Worm (Caenorhabditis elegans) whole organism, dauer: ENCODE measurements around the gene Y54G2A.52.

ENCODE experiments used
- unc-62 ChIP-seq: sonication (generic microtip); optimal IDR thresholded peaks from 2 replicates; lab custom pipeline; 2017; ENCODE audit warnings: missing biosample characterization, missing genetic modification reagents, missing genetic modification characterization

Gene Y54G2A.52

ce11 chrIV:2798339-2798738 is at the start of gene Y54G2A.52:
Gene Y54G2A.52, minus strand, starts transcription at chrIV:2798686.
- TF ChIP-seq unc-62: no peak

- TF ChIP-seq unc-62: no peak
Observed at ce11 chrIV:2846264-2846663, 47.8 kb upstream of the Y54G2A.52 start, which contains the start of gene Y54G2A.40. Gene Y54G2A.40, plus strand, starts transcription at chrIV:2846476.

- TF ChIP-seq unc-62: no peak
Observed at ce11 chrIV:2843882-2844281, 45.4 kb upstream of the Y54G2A.52 start, which contains the start of gene Y54G2A.15. Gene Y54G2A.15, minus strand, starts transcription at chrIV:2843982.

ce11 chrIV:2842162-2842561 is 43.7 kb upstream of the Y54G2A.52 start, which contains the start of gene clec-84:
Gene clec-84, plus strand, starts transcription at chrIV:2842462.
- no peak for TF ChIP-seq unc-62

ce11 chrIV:2841260-2841659 is 42.8 kb upstream of the Y54G2A.52 start, which contains the start of gene clec-83:
Gene clec-83, minus strand, starts transcription at chrIV:2841472.
- TF ChIP-seq unc-62: no peak

- TF ChIP-seq unc-62: no peak
Observed at ce11 chrIV:2838308-2838707, 39.8 kb upstream of the Y54G2A.52 start, which contains the start of gene Y54G2A.7. Gene Y54G2A.7, plus strand, starts transcription at chrIV:2838608.

ce11 chrIV:2835364-2835763 is 36.9 kb upstream of the Y54G2A.52 start, which contains the start of gene clec-82:
Gene clec-82, plus strand, starts transcription at chrIV:2835664.
- TF ChIP-seq unc-62: no peak

- no peak for TF ChIP-seq unc-62
Observed at ce11 chrIV:2834516-2834915, 36.0 kb upstream of the Y54G2A.52 start, which contains the start of gene pudl-2. Gene pudl-2, plus strand, starts transcription at chrIV:2834816.

ce11 chrIV:2832587-2832986 is 34.1 kb upstream of the Y54G2A.52 start, which contains the start of the genes Y54G2A.48 and pudl-1:
Gene Y54G2A.48, minus strand, starts transcription at chrIV:2832687.
Gene pudl-1, plus strand, starts transcription at chrIV:2832906.
- no peak for TF ChIP-seq unc-62

ce11 chrIV:2826335-2826734 is 27.8 kb upstream of the Y54G2A.52 start:
- TF ChIP-seq unc-62: no peak

- TF ChIP-seq unc-62: no peak
Observed at ce11 chrIV:2825460-2826103, 27.1 kb upstream of the Y54G2A.52 start.

- no peak for TF ChIP-seq unc-62
Observed at ce11 chrIV:2823446-2823845, 25.0 kb upstream of the Y54G2A.52 start, which contains the start of gene clec-80. Gene clec-80, plus strand, starts transcription at chrIV:2823746.

- TF ChIP-seq unc-62: no peak
Observed at ce11 chrIV:2820408-2820807, 21.9 kb upstream of the Y54G2A.52 start, which contains the start of gene Y54G2A.37. Gene Y54G2A.37, plus strand, starts transcription at chrIV:2820708.

- TF ChIP-seq unc-62: no peak
Observed at ce11 chrIV:2819633-2820032, 21.1 kb upstream of the Y54G2A.52 start, which contains the start of gene Y54G2A.13. Gene Y54G2A.13, minus strand, starts transcription at chrIV:2819733.

- no peak for TF ChIP-seq unc-62
Observed at ce11 chrIV:2817038-2817437, 18.6 kb upstream of the Y54G2A.52 start.

- TF ChIP-seq unc-62: no peak
Observed at ce11 chrIV:2809208-2809607, 10.7 kb upstream of the Y54G2A.52 start, which contains the start of gene Y54G2A.76. Gene Y54G2A.76, plus strand, starts transcription at chrIV:2809410.

ce11 chrIV:2808154-2808553 is 9.7 kb upstream of the Y54G2A.52 start:
- no peak for TF ChIP-seq unc-62

ce11 chrIV:2805525-2805924 is 7.0 kb upstream of the Y54G2A.52 start, which contains the start of gene Y54G2A.45:
Gene Y54G2A.45, plus strand, starts transcription at chrIV:2805857.
- no peak for TF ChIP-seq unc-62
